Worm (Caenorhabditis elegans): ENCODE measurements around the gene F25H9.7.

F25H9.7 gene

ce11 chrV:13468190-13468765 lies at the start of gene F25H9.7, which contains the start of gene F25H9.6:
TSS of gene F25H9.7 (plus strand) at chrV:13468376.
TSS of gene F25H9.6 (minus strand) at chrV:13468361.
- TF ChIP-seq ama-1 (optimal IDR thresholded peaks at IDR 0.05) (no peak), F13C5.2 (tag; optimal IDR thresholded peaks at IDR 0.05) (peak; percentile 64), sea-1 (GFP tag; conservative IDR thresholded peaks at IDR 0.05) (no peak), B0310.2 (tag; optimal IDR thresholded peaks at IDR 0.05) (no peak), tra-4 (tag; optimal IDR thresholded peaks at IDR 0.05) (no peak), ceh-13 (GFP tag; optimal IDR thresholded peaks at IDR 0.05) (no peak), ets-7 (tag; optimal IDR thresholded peaks at IDR 0.05) (peak; percentile 37), flt-1 (GFP tag; IDR thresholded peaks at IDR 0.05) (peak; percentile 58), ceh-36 (tag; optimal IDR thresholded peaks at IDR 0.05) (no peak), scrt-1 (GFP tag; IDR thresholded peaks at IDR 0.05) (0 out of 2 replicates have a peak, but pooled peaks have one; percentile 32), hnd-1 (tag; optimal IDR thresholded peaks at IDR 0.05) (peak; percentile 7), pes-1 (GFP tag; IDR thresholded peaks at IDR 0.05) (peak; percentile 72), hmg-4 (GFP tag; optimal IDR thresholded peaks at IDR 0.05) (no peak), aly-1 (tag; optimal IDR thresholded peaks at IDR 0.05) (no peak), tbx-37 (GFP tag; conservative IDR thresholded peaks at IDR 0.05) (peak; percentile 89), tbx-11 (GFP tag; IDR thresholded peaks at IDR 0.05) (0 out of 2 replicates have a peak, but pooled peaks have one; percentile 17), hmbx-1 (tag; optimal IDR thresholded peaks at IDR 0.05) (no peak)

ce11 chrV:13420640-13421039 lies 47.5 kb upstream of the F25H9.7 start, which contains the start of gene srv-8:
TSS of gene srv-8 (minus strand) at chrV:13420740.
- TF ChIP-seq tbx-11 (GFP tag; IDR thresholded peaks at IDR 0.05): no peak
- no peak for TF ChIP-seq ceh-13 (GFP tag; optimal IDR thresholded peaks at IDR 0.05)
- no peak for TF ChIP-seq tbx-37 (GFP tag; conservative IDR thresholded peaks at IDR 0.05)
- no peak for TF ChIP-seq hmbx-1 (tag; optimal IDR thresholded peaks at IDR 0.05)
- TF ChIP-seq ama-1 (optimal IDR thresholded peaks at IDR 0.05): no peak
- no peak for TF ChIP-seq B0310.2 (tag; optimal IDR thresholded peaks at IDR 0.05)
- TF ChIP-seq tra-4 (tag; optimal IDR thresholded peaks at IDR 0.05): no peak
- TF ChIP-seq hmg-4 (GFP tag; optimal IDR thresholded peaks at IDR 0.05): no peak
- no peak for TF ChIP-seq ets-7 (tag; optimal IDR thresholded peaks at IDR 0.05)
- TF ChIP-seq hnd-1 (tag; optimal IDR thresholded peaks at IDR 0.05): no peak
- no peak for TF ChIP-seq F13C5.2 (tag; optimal IDR thresholded peaks at IDR 0.05)
- TF ChIP-seq pes-1 (GFP tag; IDR thresholded peaks at IDR 0.05): no peak
- no peak for TF ChIP-seq aly-1 (tag; optimal IDR thresholded peaks at IDR 0.05)
- no peak for TF ChIP-seq sea-1 (GFP tag; conservative IDR thresholded peaks at IDR 0.05)
- TF ChIP-seq scrt-1 (GFP tag; IDR thresholded peaks at IDR 0.05): no peak
- no peak for TF ChIP-seq ceh-36 (tag; optimal IDR thresholded peaks at IDR 0.05)
- no peak for TF ChIP-seq flt-1 (GFP tag; IDR thresholded peaks at IDR 0.05)

- TF ChIP-seq ceh-36 (tag; optimal IDR thresholded peaks at IDR 0.05) (no peak), ceh-13 (GFP tag; optimal IDR thresholded peaks at IDR 0.05) (no peak), aly-1 (tag; optimal IDR thresholded peaks at IDR 0.05) (no peak), flt-1 (GFP tag; IDR thresholded peaks at IDR 0.05) (no peak), pes-1 (GFP tag; IDR thresholded peaks at IDR 0.05) (no peak)
These were observed 46.5 kb upstream of the F25H9.7 start for ce11 chrV:13421697-13422096.

- TF ChIP-seq ceh-36 (tag; optimal IDR thresholded peaks at IDR 0.05): no peak
- TF ChIP-seq F13C5.2 (tag; optimal IDR thresholded peaks at IDR 0.05): no peak
- TF ChIP-seq flt-1 (GFP tag; IDR thresholded peaks at IDR 0.05): no peak
- TF ChIP-seq ets-7 (tag; optimal IDR thresholded peaks at IDR 0.05): no peak
- no peak for TF ChIP-seq hmg-4 (GFP tag; optimal IDR thresholded peaks at IDR 0.05)
- no peak for TF ChIP-seq aly-1 (tag; optimal IDR thresholded peaks at IDR 0.05)
- no peak for TF ChIP-seq hmbx-1 (tag; optimal IDR thresholded peaks at IDR 0.05)
- no peak for TF ChIP-seq tbx-37 (GFP tag; conservative IDR thresholded peaks at IDR 0.05)
- no peak for TF ChIP-seq B0310.2 (tag; optimal IDR thresholded peaks at IDR 0.05)
- TF ChIP-seq scrt-1 (GFP tag; IDR thresholded peaks at IDR 0.05): no peak
- TF ChIP-seq sea-1 (GFP tag; conservative IDR thresholded peaks at IDR 0.05): no peak
- TF ChIP-seq tbx-11 (GFP tag; IDR thresholded peaks at IDR 0.05): no peak
- no peak for TF ChIP-seq hnd-1 (tag; optimal IDR thresholded peaks at IDR 0.05)
- TF ChIP-seq pes-1 (GFP tag; IDR thresholded peaks at IDR 0.05): no peak
- no peak for TF ChIP-seq ceh-13 (GFP tag; optimal IDR thresholded peaks at IDR 0.05)
- TF ChIP-seq ama-1 (optimal IDR thresholded peaks at IDR 0.05): no peak
- no peak for TF ChIP-seq tra-4 (tag; optimal IDR thresholded peaks at IDR 0.05)
These were observed 45.1 kb upstream of the F25H9.7 start, which contains the start of gene srv-9 for ce11 chrV:13423045-13423444. TSS of gene srv-9 (minus strand) at chrV:13423145.

- TF ChIP-seq tra-4 (tag; optimal IDR thresholded peaks at IDR 0.05) (no peak), ceh-36 (tag; optimal IDR thresholded peaks at IDR 0.05) (no peak), ceh-13 (GFP tag; optimal IDR thresholded peaks at IDR 0.05) (no peak)
These were observed 44.6 kb upstream of the F25H9.7 start, which contains the start of gene srv-10 for ce11 chrV:13423608-13424007. TSS of gene srv-10 (plus strand) at chrV:13423908.

ce11 chrV:13426764-13427163 lies 41.4 kb upstream of the F25H9.7 start, which contains the start of gene srd-18:
TSS of gene srd-18 (minus strand) at chrV:13426864.
- TF ChIP-seq ceh-13 (GFP tag; optimal IDR thresholded peaks at IDR 0.05) (no peak), pes-1 (GFP tag; IDR thresholded peaks at IDR 0.05) (no peak), B0310.2 (tag; optimal IDR thresholded peaks at IDR 0.05) (no peak), hmg-4 (GFP tag; optimal IDR thresholded peaks at IDR 0.05) (no peak), tra-4 (tag; optimal IDR thresholded peaks at IDR 0.05) (no peak), scrt-1 (GFP tag; IDR thresholded peaks at IDR 0.05) (no peak), sea-1 (GFP tag; conservative IDR thresholded peaks at IDR 0.05) (no peak), ceh-36 (tag; optimal IDR thresholded peaks at IDR 0.05) (no peak), hmbx-1 (tag; optimal IDR thresholded peaks at IDR 0.05) (no peak), tbx-11 (GFP tag; IDR thresholded peaks at IDR 0.05) (no peak), hnd-1 (tag; optimal IDR thresholded peaks at IDR 0.05) (no peak), flt-1 (GFP tag; IDR thresholded peaks at IDR 0.05) (no peak), tbx-37 (GFP tag; conservative IDR thresholded peaks at IDR 0.05) (no peak), ama-1 (optimal IDR thresholded peaks at IDR 0.05) (no peak), aly-1 (tag; optimal IDR thresholded peaks at IDR 0.05) (no peak), F13C5.2 (tag; optimal IDR thresholded peaks at IDR 0.05) (no peak), ets-7 (tag; optimal IDR thresholded peaks at IDR 0.05) (no peak)

ce11 chrV:13427378-13427777 lies 40.8 kb upstream of the F25H9.7 start:
- TF ChIP-seq F13C5.2 (tag; optimal IDR thresholded peaks at IDR 0.05) (no peak), pes-1 (GFP tag; IDR thresholded peaks at IDR 0.05) (no peak), sea-1 (GFP tag; conservative IDR thresholded peaks at IDR 0.05) (no peak), tra-4 (tag; optimal IDR thresholded peaks at IDR 0.05) (no peak)

Data from whole organism, early embryonic.